Worm (Caenorhabditis elegans) whole organism, dauer: Measurements from ENCODE around the gene C39E9.8.

Experiments used
- unc-62 ChIP-seq: sonication (generic microtip); optimal IDR thresholded peaks from 2 replicates; lab custom pipeline; 2017; ENCODE audit warnings: missing biosample characterization, missing genetic modification reagents, missing genetic modification characterization

The C39E9.8 gene

DNA sequence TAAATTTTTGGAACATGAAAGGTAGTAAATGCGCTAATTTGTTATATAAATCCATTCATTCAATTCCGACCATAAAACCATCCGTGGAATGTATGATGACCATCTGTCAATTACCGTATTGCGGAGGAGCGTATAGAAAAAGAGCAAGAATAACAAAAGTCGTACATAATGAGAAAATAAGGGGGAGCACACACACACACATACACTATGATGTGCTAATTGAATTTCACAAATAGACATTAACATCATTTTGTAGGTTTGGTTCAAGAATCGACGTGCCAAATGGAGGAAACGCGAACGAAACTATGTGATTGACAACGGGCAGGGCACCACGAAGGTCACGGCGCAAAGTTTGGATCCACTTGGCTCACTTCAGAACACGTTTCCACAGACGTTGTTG lies 42.1 kb downstream of the C39E9.8 start:
- TF ChIP-seq unc-62 (GFP tag; lab: Kevin White, UChicago) = no peak

DNA sequence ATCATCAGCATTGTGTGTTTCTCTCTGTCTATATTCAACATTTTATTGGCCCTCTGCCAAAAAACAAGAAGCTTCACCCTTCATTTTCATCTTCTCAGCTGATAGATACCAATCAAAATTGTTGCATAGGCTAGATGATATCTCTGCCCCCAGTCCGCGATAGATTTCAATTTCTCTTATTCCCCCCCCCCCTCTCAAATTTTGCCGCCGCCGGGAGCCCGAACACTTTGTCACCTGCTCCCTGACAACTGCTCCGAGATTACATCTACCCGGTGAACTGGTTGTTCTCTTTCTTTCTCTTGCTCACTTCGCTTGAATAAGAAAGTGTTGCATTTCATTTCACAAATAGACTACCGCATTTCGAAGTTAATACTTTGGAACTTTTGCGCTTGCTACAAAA lies 46.8 kb downstream of the C39E9.8 start:
- no peak for TF ChIP-seq unc-62 (GFP tag; lab: Kevin White, UChicago)

DNA sequence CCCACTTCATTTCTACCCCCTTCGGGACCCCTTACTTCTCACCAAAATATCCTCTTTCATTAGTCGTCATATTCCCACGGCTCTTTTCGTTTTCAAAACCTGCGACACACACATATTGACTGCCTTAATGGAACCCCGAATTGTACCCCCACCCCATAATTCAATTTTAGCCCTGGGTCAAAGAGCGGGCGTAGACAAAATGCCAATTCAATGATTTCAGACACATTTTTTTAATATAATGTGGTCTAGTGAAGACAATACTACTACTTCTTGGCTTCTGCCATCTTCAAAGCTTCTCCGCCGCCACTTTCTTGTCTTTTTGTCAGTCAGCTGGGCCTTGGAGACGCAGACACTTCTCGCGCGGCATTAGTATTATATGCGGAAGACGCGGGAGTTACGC lies 48.5 kb downstream of the C39E9.8 start:
- no peak for TF ChIP-seq unc-62 (GFP tag; lab: Kevin White, UChicago)
